Fruit fly (Drosophila melanogaster) whole organism, embryonic: Measurements from ENCODE around the gene Mrp5.

ENCODE experiments used
- ATbp ChIP-seq: fragments of 200-800 bp; sonication (Bioruptor generic); optimal IDR thresholded peaks from 2 replicates; lab custom pipeline; 2017; ENCODE audit warnings: missing biosample characterization, mild to moderate bottlenecking, missing genetic modification characterization, missing genetic modification reagents
- Ada2b ChIP-seq: fragments of 200-800 bp; sonication (Bioruptor generic); IDR thresholded peaks from 2 replicates; pipeline ENCODE4 v1.3.6; 2022; ENCODE audit warnings: missing biosample characterization, missing genetic modification characterization
- BEAF-32 ChIP-seq: fragments of 200-800 bp; sonication (Bioruptor generic); optimal IDR thresholded peaks from 3 replicates; lab custom pipeline; 2017; ENCODE audit warnings: missing biosample characterization, missing genetic modification characterization, mild to moderate bottlenecking, moderate library complexity, missing genetic modification reagents
- CG11456 ChIP-seq: fragments of 200-800 bp; sonication (Bioruptor generic); IDR thresholded peaks from 3 replicates; pipeline ENCODE4 v1.3.6; 2022; ENCODE audit warnings: missing biosample characterization, missing genetic modification characterization
- CG11723 ChIP-seq: fragments of 200-800 bp; sonication (Bioruptor generic); optimal IDR thresholded peaks from 2 replicates; lab custom pipeline; 2017; ENCODE audit warnings: missing biosample characterization, mild to moderate bottlenecking, missing genetic modification characterization
- CG12155 ChIP-seq: fragments of 200-800 bp; sonication (Bioruptor generic); optimal IDR thresholded peaks from 3 replicates; lab custom pipeline; 2016; ENCODE audit warnings: missing biosample characterization, missing genetic modification characterization
- CG12299 ChIP-seq: fragments of 200-800 bp; sonication (Bioruptor generic); optimal IDR thresholded peaks from 2 replicates; lab custom pipeline; 2018; ENCODE audit warnings: missing biosample characterization, mild to moderate bottlenecking, missing genetic modification characterization
- CG13424 ChIP-seq: fragments of 200-800 bp; sonication (Bioruptor generic); optimal IDR thresholded peaks from 2 replicates; lab custom pipeline; 2019; ENCODE audit warnings: missing biosample characterization, mild to moderate bottlenecking, missing genetic modification characterization, moderate library complexity
- CG14050 ChIP-seq: fragments of 200-800 bp; sonication (Bioruptor generic); IDR thresholded peaks from 3 replicates; pipeline ENCODE4 v1.3.6; 2022; ENCODE audit warnings: missing biosample characterization, missing genetic modification characterization
- CG17328 ChIP-seq: fragments of 200-800 bp; sonication (Bioruptor generic); IDR thresholded peaks from 2 replicates; pipeline ENCODE4 v1.3.6; 2022; ENCODE audit warnings: missing biosample characterization, missing genetic modification characterization
- CG17802 ChIP-seq: fragments of 200-800 bp; sonication (Bioruptor generic); optimal IDR thresholded peaks from 2 replicates; lab custom pipeline; 2018; ENCODE audit warnings: missing biosample characterization, mild to moderate bottlenecking, missing genetic modification characterization, moderate library complexity
- CG17829 ChIP-seq: fragments of 200-800 bp; optimal IDR thresholded peaks from 2 replicates; lab custom pipeline; 2019; ENCODE audit warnings: missing biosample characterization, mild to moderate bottlenecking, missing genetic modification characterization, moderate library complexity
- CG18476 ChIP-seq: fragments of 200-800 bp; sonication (Bioruptor generic); optimal IDR thresholded peaks from 2 replicates; lab custom pipeline; 2016; ENCODE audit warnings: missing biosample characterization, mild to moderate bottlenecking, missing genetic modification characterization
- CG30403 ChIP-seq: fragments of 200-800 bp; sonication (Bioruptor generic); optimal IDR thresholded peaks from 3 replicates; lab custom pipeline; 2016; ENCODE audit warnings: missing biosample characterization, missing genetic modification characterization
- CG30431 ChIP-seq: fragments of 200-800 bp; sonication (Bioruptor generic); optimal IDR thresholded peaks from 2 replicates; lab custom pipeline; 2017; ENCODE audit warnings: missing biosample characterization, missing genetic modification characterization
- CG3065 ChIP-seq: fragments of 200-800 bp; sonication (Bioruptor generic); optimal IDR thresholded peaks from 2 replicates; lab custom pipeline; 2016; ENCODE audit warnings: missing biosample characterization, missing genetic modification characterization
- CG4328 ChIP-seq: fragments of 200-800 bp; sonication (Bioruptor generic); optimal IDR thresholded peaks from 3 replicates; lab custom pipeline; 2017; ENCODE audit warnings: missing biosample characterization, missing genetic modification reagents, missing genetic modification characterization
- CG4820 ChIP-seq: fragments of 200-800 bp; sonication (Bioruptor generic); optimal IDR thresholded peaks from 3 replicates; lab custom pipeline; 2016; ENCODE audit warnings: missing biosample characterization, missing genetic modification characterization
- CG5953 ChIP-seq: fragments of 200-800 bp; sonication (Bioruptor generic); IDR thresholded peaks from 2 replicates; pipeline ENCODE4 v1.3.6; 2022; ENCODE audit warnings: missing biosample characterization, missing genetic modification characterization
- CG6813 ChIP-seq: fragments of 200-800 bp; sonication (Bioruptor generic); optimal IDR thresholded peaks from 2 replicates; lab custom pipeline; 2017; ENCODE audit warnings: missing biosample characterization, missing genetic modification characterization, mild to moderate bottlenecking, moderate library complexity, missing genetic modification reagents
- CG6854 ChIP-seq: fragments of 200-800 bp; sonication (Bioruptor generic); optimal IDR thresholded peaks from 3 replicates; lab custom pipeline; 2017; ENCODE audit warnings: missing biosample characterization, mild to moderate bottlenecking, missing genetic modification characterization
- CG7357 ChIP-seq: fragments of 200-800 bp; sonication (Bioruptor generic); IDR thresholded peaks from 3 replicates; pipeline ENCODE4 v1.3.6; 2022; ENCODE audit warnings: missing biosample characterization, missing genetic modification characterization
- CG7928 ChIP-seq: fragments of 200-800 bp; sonication (Bioruptor generic); optimal IDR thresholded peaks from 2 replicates; lab custom pipeline; 2017; ENCODE audit warnings: missing biosample characterization, mild to moderate bottlenecking, missing genetic modification characterization
- E2f1 ChIP-seq: fragments of 200-800 bp; sonication (Bioruptor generic); IDR thresholded peaks from 2 replicates; pipeline ENCODE4 v1.3.6; 2022; ENCODE audit warnings: missing biosample characterization, missing genetic modification characterization
- Jarid2 ChIP-seq: fragments of 200-800 bp; sonication (Bioruptor generic); optimal IDR thresholded peaks from 3 replicates; lab custom pipeline; 2017; ENCODE audit warnings: mild to moderate bottlenecking, missing biosample characterization, missing genetic modification reagents, missing genetic modification characterization
- Mes4 ChIP-seq: fragments of 200-800 bp; sonication (Bioruptor generic); optimal IDR thresholded peaks from 2 replicates; lab custom pipeline; 2016; ENCODE audit warnings: missing biosample characterization, missing genetic modification characterization
- Oli ChIP-seq: fragments of 200-800 bp; sonication (Bioruptor generic); optimal IDR thresholded peaks from 2 replicates; lab custom pipeline; 2018; ENCODE audit warnings: missing biosample characterization, mild to moderate bottlenecking, missing genetic modification characterization, moderate library complexity
- Sox100B ChIP-seq: fragments of 200-800 bp; sonication (Bioruptor generic); optimal IDR thresholded peaks from 3 replicates; lab custom pipeline; 2018; ENCODE audit warnings: missing biosample characterization, mild to moderate bottlenecking, missing genetic modification characterization
- Usf ChIP-seq: fragments of 200-800 bp; sonication (Bioruptor generic); optimal IDR thresholded peaks from 2 replicates; lab custom pipeline; 2017; ENCODE audit warnings: missing genotype, missing biosample characterization, missing genetic modification characterization
- al ChIP-seq: fragments of 200-800 bp; sonication (Bioruptor generic); IDR thresholded peaks from 2 replicates; pipeline ENCODE4 v1.3.6; 2022; ENCODE audit warnings: missing biosample characterization, missing genetic modification characterization
- bcd ChIP-seq: fragments of 200-800 bp; sonication (Bioruptor generic); optimal IDR thresholded peaks from 2 replicates; lab custom pipeline; 2017; ENCODE audit warnings: missing biosample characterization, mild to moderate bottlenecking, missing genetic modification characterization
- ci ChIP-seq: fragments of 200-800 bp; sonication (Bioruptor generic); IDR thresholded peaks from 3 replicates; pipeline ENCODE4 v1.3.6; 2022; ENCODE audit warnings: missing biosample characterization, missing genetic modification characterization
- cwo ChIP-seq: fragments of 200-800 bp; sonication (Bioruptor generic); optimal IDR thresholded peaks from 3 replicates; lab custom pipeline; 2017; ENCODE audit warnings: missing biosample characterization, missing genetic modification characterization, mild to moderate bottlenecking, moderate library complexity, missing genetic modification reagents
- dpn ChIP-seq, 2 experiments: fragments of 200-800 bp; sonication (Bioruptor generic); optimal IDR thresholded peaks; 3 replicates each; lab custom pipeline; 2016; ENCODE audit warnings: missing biosample characterization in 2 of 2, missing genetic modification characterization in 2 of 2
- eyg ChIP-seq: fragments of 200-800 bp; sonication (Bioruptor generic); optimal IDR thresholded peaks from 3 replicates; lab custom pipeline; 2016; ENCODE audit warnings: missing biosample characterization, missing genetic modification characterization
- gsb ChIP-seq: fragments of 200-800 bp; sonication (Bioruptor generic); IDR thresholded peaks from 2 replicates; pipeline ENCODE4 v1.3.6; 2022; ENCODE audit warnings: missing biosample characterization, missing genetic modification characterization
- ind ChIP-seq: fragments of 200-800 bp; sonication (Bioruptor generic); optimal IDR thresholded peaks from 3 replicates; lab custom pipeline; 2016; ENCODE audit warnings: missing biosample characterization, missing genetic modification characterization
- lab ChIP-seq: fragments of 200-800 bp; sonication (Bioruptor generic); optimal IDR thresholded peaks from 3 replicates; lab custom pipeline; 2017; ENCODE audit warnings: missing biosample characterization, missing genetic modification characterization, mild to moderate bottlenecking, moderate library complexity, missing genetic modification reagents
- maf-S ChIP-seq: fragments of 200-800 bp; sonication (Bioruptor generic); optimal IDR thresholded peaks from 2 replicates; lab custom pipeline; 2016; ENCODE audit warnings: missing biosample characterization, missing genetic modification characterization
- org-1 ChIP-seq: fragments of 200-800 bp; sonication (Bioruptor generic); optimal IDR thresholded peaks from 2 replicates; lab custom pipeline; 2017; ENCODE audit warnings: missing biosample characterization, missing genetic modification characterization
- peb ChIP-seq: fragments of 200-800 bp; sonication (Bioruptor generic); IDR thresholded peaks from 2 replicates; pipeline ENCODE4 v1.3.6; 2022; ENCODE audit warnings: missing biosample characterization, missing genetic modification characterization
- pum ChIP-seq: fragments of 200-800 bp; sonication (Bioruptor generic); optimal IDR thresholded peaks from 2 replicates; lab custom pipeline; 2016; ENCODE audit warnings: missing biosample characterization, missing genetic modification characterization
- sens ChIP-seq: fragments of 200-800 bp; sonication (Bioruptor generic); peaks from one replicate; lab custom pipeline; 2016; ENCODE audit warnings: missing biosample characterization, missing genetic modification characterization
- sug ChIP-seq: fragments of 200-800 bp; optimal IDR thresholded peaks from 2 replicates; lab custom pipeline; 2019; ENCODE audit warnings: missing biosample characterization, mild to moderate bottlenecking, missing genetic modification characterization, moderate library complexity
- toy ChIP-seq: fragments of 200-800 bp; sonication (Bioruptor generic); IDR thresholded peaks from 2 replicates; pipeline ENCODE4 v1.3.6; 2022; ENCODE audit warnings: missing biosample characterization, missing genetic modification characterization
- twi ChIP-seq: fragments of 200-800 bp; optimal IDR thresholded peaks from 2 replicates; lab custom pipeline; 2019; ENCODE audit warnings: missing biosample characterization, mild to moderate bottlenecking, missing genetic modification characterization, moderate library complexity
- vnd ChIP-seq: fragments of 200-800 bp; sonication (Bioruptor generic); IDR thresholded peaks from 3 replicates; pipeline ENCODE4 v1.3.6; 2022; ENCODE audit warnings: missing biosample characterization, missing genetic modification characterization; ENCODE audit not compliant: partially characterized antibody
- z ChIP-seq: fragments of 200-800 bp; sonication (Bioruptor generic); IDR thresholded peaks from 3 replicates; pipeline ENCODE4 v1.3.6; 2022; ENCODE audit warnings: missing biosample characterization, missing genetic modification characterization
- zen ChIP-seq: fragments of 200-800 bp; sonication (Bioruptor generic); optimal IDR thresholded peaks from 3 replicates; lab custom pipeline; 2018; ENCODE audit warnings: missing biosample characterization, mild to moderate bottlenecking, missing genetic modification characterization, moderate library complexity

The Mrp5 gene

DNA sequence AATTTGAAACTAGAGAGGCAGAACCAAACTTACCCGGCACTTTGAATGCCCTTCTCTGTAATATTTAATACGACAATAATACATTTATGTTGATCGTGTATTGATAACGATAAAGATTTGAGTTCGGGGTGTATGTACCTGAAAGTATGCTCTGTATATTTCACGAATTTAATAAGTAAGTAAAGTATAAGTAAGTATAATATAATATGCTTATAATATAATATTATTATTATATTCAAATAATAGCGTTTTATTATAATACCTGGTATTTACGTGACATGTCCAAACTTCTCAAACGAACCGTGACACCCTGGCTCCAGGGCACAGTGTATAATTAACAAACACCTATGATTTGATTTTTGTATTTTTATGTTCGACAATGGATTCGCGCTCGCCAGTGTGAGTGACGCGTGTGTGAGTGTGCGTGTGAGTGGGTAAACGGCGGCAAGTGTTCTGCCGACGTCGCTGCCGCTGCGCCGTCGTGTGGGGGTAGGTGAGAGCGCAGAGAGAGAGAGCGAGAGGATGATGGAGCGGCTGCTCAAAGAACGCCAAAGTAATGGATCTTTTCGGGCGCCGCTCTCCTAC, 14.2 kb upstream of the Mrp5 start (continued):
- peak; percentile 48 for TF ChIP-seq CG4820 (GFP tag; lab: Kevin White, UChicago)
- TF ChIP-seq al (GFP tag; lab: Robert Waterston, UW) = peak; percentile 69
- peak; percentile 52 for TF ChIP-seq ATbp
- TF ChIP-seq CG3065 (GFP tag; lab: Kevin White, UChicago) = peak; percentile 1
- peak; percentile 50 for TF ChIP-seq CG7928
- TF ChIP-seq sens (GFP tag; lab: Kevin White, UChicago) = peak; percentile 47
- TF ChIP-seq cwo (GFP tag; lab: Kevin White, UChicago) = peak; percentile 84
- peak; percentile 20; the same call in 1 of the 3 replicates for TF ChIP-seq CG14050 (GFP tag; lab: Robert Waterston, UW)
- peak; percentile 15 for TF ChIP-seq eyg (GFP tag; lab: Kevin White, UChicago)
- TF ChIP-seq maf-S = no peak
- 0 out of 2 replicates have a peak, but pooled peaks have one; percentile 43 for TF ChIP-seq gsb (GFP tag; lab: Robert Waterston, UW)
- peak; percentile 83 for TF ChIP-seq Sox100B (GFP tag; lab: Kevin White, UChicago)
- TF ChIP-seq E2f1 (GFP tag; lab: Robert Waterston, UW) = no peak
- TF ChIP-seq dpn (GFP tag; optimal IDR thresholded peaks at IDR 0.05; lab: Kevin White, UChicago) = peak; percentile 30 to 40
- TF ChIP-seq lab = peak; percentile 91
- peak; percentile 74 for TF ChIP-seq CG6813
- TF ChIP-seq CG12155 (GFP tag; lab: Kevin White, UChicago) = peak; percentile 57
- peak; percentile 23 for TF ChIP-seq CG30431 (GFP tag; lab: Kevin White, UChicago)
- TF ChIP-seq CG11456 (GFP tag; lab: Robert Waterston, UW) = peak; percentile 61; the same call in 1 of the 3 replicates
- TF ChIP-seq Mes4 (GFP tag; lab: Kevin White, UChicago) = no peak
- TF ChIP-seq pum (GFP tag; lab: Kevin White, UChicago) = peak; percentile 13
- TF ChIP-seq CG17829 = peak; percentile 59
- TF ChIP-seq Usf (GFP tag; lab: Kevin White, UChicago) = peak; percentile 41
- 0 out of 2 replicates have a peak, but pooled peaks have one; percentile 14 for TF ChIP-seq CG17328
- peak; percentile 55 for TF ChIP-seq CG30403 (GFP tag; lab: Kevin White, UChicago)
- no peak for TF ChIP-seq toy
- 0 out of 2 replicates have a peak, but pooled peaks have one; percentile 36 for TF ChIP-seq peb
- peak; percentile 41 for TF ChIP-seq CG18476 (GFP tag; lab: Kevin White, UChicago)
- no peak for TF ChIP-seq CG5953 (GFP tag; lab: Robert Waterston, UW)
- TF ChIP-seq CG17802 (tag; lab: Kevin White, UChicago) = no peak
- peak; percentile 45 for TF ChIP-seq CG12299 (tag; lab: Kevin White, UChicago)
- peak; percentile 73 for TF ChIP-seq ind (GFP tag; lab: Kevin White, UChicago)
- TF ChIP-seq bcd (GFP tag; lab: Kevin White, UChicago) = peak; percentile 79
- TF ChIP-seq BEAF-32 = no peak
- peak; percentile 63 for TF ChIP-seq CG7357 (GFP tag; lab: Robert Waterston, UW)
- TF ChIP-seq Jarid2 (GFP tag; lab: Kevin White, UChicago) = peak; percentile 58
- peak; percentile 65 for TF ChIP-seq org-1
- peak; percentile 81 for TF ChIP-seq CG6854 (GFP tag; lab: Kevin White, UChicago)
- peak; percentile 6 for TF ChIP-seq CG4328 (GFP tag; lab: Kevin White, UChicago)
- 0 out of 3 replicates have a peak, but pooled peaks have one; percentile 20 for TF ChIP-seq ci (GFP tag; lab: Robert Waterston, UW)
- peak; percentile 75 for TF ChIP-seq Oli (tag; lab: Kevin White, UChicago)
- TF ChIP-seq z (GFP tag; lab: Robert Waterston, UW) = peak; percentile 72; the same call in 2 of the 3 replicates
- peak; percentile 60 for TF ChIP-seq sug (tag; lab: Kevin White, UChicago)
- no peak for TF ChIP-seq CG11723 (GFP tag; lab: Kevin White, UChicago)
- no peak for TF ChIP-seq vnd (GFP tag; lab: Robert Waterston, UW)
- TF ChIP-seq CG13424 = peak; percentile 74
- peak; percentile 55; the same call in 1 of the 2 replicates for TF ChIP-seq Ada2b (GFP tag; lab: Robert Waterston, UW)
- TF ChIP-seq twi (tag; lab: Kevin White, UChicago) = peak; percentile 30
- TF ChIP-seq zen (tag; lab: Kevin White, UChicago) = peak; percentile 40
